Worm (Caenorhabditis elegans) whole organism, young adult: Measurements from ENCODE around the gene C47D12.5.

Source experiments
- lsl-1 ChIP-seq: fragments of 200-800 bp; sonication (Bioruptor generic); optimal IDR thresholded peaks from 2 replicates; lab custom pipeline; 2018; ENCODE audit warnings: mild to moderate bottlenecking, missing genetic modification characterization, moderate library complexity, missing compliant biosample characterization
- ztf-26 ChIP-seq: sonication (generic microtip); optimal IDR thresholded peaks from 2 replicates; lab custom pipeline; 2017; ENCODE audit warnings: missing genetic modification characterization, missing compliant biosample characterization

DNA sequence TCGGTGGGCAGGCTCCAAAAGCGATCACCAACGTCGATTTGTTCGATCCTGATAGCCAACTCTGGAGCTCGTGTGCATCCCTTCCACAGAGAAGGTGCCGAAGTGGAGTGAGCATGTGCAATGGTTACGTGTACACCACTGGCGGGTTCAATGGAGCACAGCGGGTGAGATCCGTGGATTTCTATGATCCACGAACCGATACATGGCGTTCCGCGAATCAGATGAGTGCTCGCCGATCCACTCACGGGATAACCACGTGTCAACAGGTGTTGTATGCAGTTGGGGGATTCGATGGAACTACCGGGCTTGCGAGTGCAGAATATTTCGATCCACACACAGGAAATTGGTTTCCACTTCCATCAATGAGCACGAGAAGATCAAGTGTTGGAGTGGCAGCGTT is 5.8 kb upstream of the C47D12.5 start:
- TF ChIP-seq ztf-26 (tag; lab: Kevin White, UChicago) (no peak), lsl-1 (GFP tag; lab: Kevin White, UChicago) (no peak)
